Fruit fly (Drosophila melanogaster) whole organism, pupa: ENCODE data around the gene CG43249.

Experiments used
- CG14655 ChIP-seq: fragments of 200-800 bp; sonication (Bioruptor generic); optimal IDR thresholded peaks from 3 replicates; lab custom pipeline; 2017; ENCODE audit warnings: mild to moderate bottlenecking, missing biosample characterization, missing genetic modification reagents, missing genetic modification characterization
- CG32121 ChIP-seq: fragments of 200-800 bp; sonication (Bioruptor generic); IDR thresholded peaks from 2 replicates; pipeline ENCODE4 v1.3.6; 2022; ENCODE audit warnings: missing biosample characterization, missing genetic modification characterization
- CG34367 ChIP-seq: fragments of 200-800 bp; sonication (Bioruptor generic); optimal IDR thresholded peaks from 2 replicates; lab custom pipeline; 2018; ENCODE audit warnings: missing biosample characterization, mild to moderate bottlenecking, missing genetic modification characterization
- CG8301 ChIP-seq: fragments of 200-800 bp; sonication (Bioruptor generic); optimal IDR thresholded peaks from 2 replicates; lab custom pipeline; 2018; ENCODE audit warnings: missing biosample characterization, mild to moderate bottlenecking, missing genetic modification characterization
- EcR ChIP-seq: fragments of 200-800 bp; sonication (Bioruptor generic); optimal IDR thresholded peaks from 3 replicates; lab custom pipeline; 2019; ENCODE audit warnings: missing biosample characterization, missing genetic modification characterization, mild to moderate bottlenecking, moderate library complexity, missing genetic modification reagents

DNA sequence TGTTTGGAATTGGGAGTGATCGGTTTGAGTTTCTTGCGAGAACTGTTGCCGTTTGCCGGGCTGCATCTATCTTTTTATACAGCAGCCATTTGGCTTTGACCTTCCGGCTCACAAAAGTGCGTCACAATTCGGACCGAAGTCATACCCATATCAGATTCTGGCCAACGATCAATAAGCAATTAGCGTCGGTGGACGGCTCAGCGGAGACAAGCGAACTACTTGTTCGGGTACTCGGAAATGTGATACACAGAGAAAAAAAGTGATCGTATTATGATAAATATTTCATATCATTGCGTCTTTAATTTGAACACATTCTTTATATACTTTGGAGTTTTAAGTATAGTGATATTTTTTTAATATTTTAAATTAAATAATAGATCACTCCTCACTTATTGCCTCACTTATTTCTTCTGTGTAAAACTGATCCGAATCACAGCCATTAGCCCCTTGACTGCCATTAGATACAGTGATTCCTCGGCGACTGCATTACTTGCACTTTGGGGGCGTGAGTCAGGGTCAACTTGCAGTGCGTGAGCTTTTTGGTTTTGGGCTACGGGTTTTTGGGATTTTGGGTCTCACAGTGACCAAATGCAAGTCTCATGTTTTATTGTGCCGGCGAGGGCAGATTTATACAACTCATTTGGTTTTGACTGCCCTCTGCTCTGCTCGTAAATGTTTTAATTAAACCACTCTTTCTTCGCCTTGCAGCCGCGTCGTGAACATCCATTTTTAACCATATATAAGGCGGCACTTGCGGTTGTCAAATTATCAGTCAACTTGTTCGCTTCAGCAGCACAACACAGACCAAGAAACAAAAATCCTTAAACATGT lies 2.0 kb downstream of the CG43249 start, which contains the start of the genes CG13043 and CG13063:
- TF ChIP-seq EcR (GFP tag; lab: Kevin White, UChicago) (no peak), CG34367 (tag; lab: Kevin White, UChicago) (no peak), CG32121 (GFP tag; lab: Robert Waterston, UW) (no peak), CG8301 (tag; lab: Kevin White, UChicago) (no peak), CG14655 (GFP tag; lab: Kevin White, UChicago) (no peak)
